Fruit fly (Drosophila melanogaster) whole organism, embryonic: ENCODE measurements around the gene CG13046.

ENCODE experiments used
- Ada2b ChIP-seq: fragments of 200-800 bp; sonication (Bioruptor generic); IDR thresholded peaks from 2 replicates; pipeline ENCODE4 v1.3.6; 2022; ENCODE audit warnings: missing biosample characterization, missing genetic modification characterization
- Bdp1 ChIP-seq: fragments of 200-800 bp; sonication (Bioruptor generic); optimal IDR thresholded peaks from 3 replicates; lab custom pipeline; 2016; ENCODE audit warnings: missing biosample characterization, missing genetic modification characterization
- CG1024 ChIP-seq: fragments of 200-800 bp; sonication (Bioruptor generic); IDR thresholded peaks from 2 replicates; pipeline ENCODE4 v1.3.6; 2022; ENCODE audit warnings: missing biosample characterization, missing genetic modification characterization
- CG10321 ChIP-seq: fragments of 200-800 bp; sonication (Bioruptor generic); IDR thresholded peaks from 2 replicates; pipeline ENCODE4 v1.3.6; 2022; ENCODE audit warnings: missing biosample characterization, missing genetic modification characterization
- CG11504 ChIP-seq: fragments of 200-800 bp; sonication (Bioruptor generic); optimal IDR thresholded peaks from 3 replicates; lab custom pipeline; 2019; ENCODE audit warnings: missing biosample characterization, mild to moderate bottlenecking, missing genetic modification characterization, moderate library complexity
- CG12744 ChIP-seq: fragments of 200-800 bp; sonication (Bioruptor generic); optimal IDR thresholded peaks from 2 replicates; lab custom pipeline; 2016; ENCODE audit warnings: missing biosample characterization, missing genetic modification characterization
- CG15601 ChIP-seq: fragments of 200-800 bp; sonication (Bioruptor generic); optimal IDR thresholded peaks from 3 replicates; lab custom pipeline; 2019; ENCODE audit warnings: missing biosample characterization, mild to moderate bottlenecking, missing genetic modification characterization, moderate library complexity
- CG17359 ChIP-seq: fragments of 200-800 bp; sonication (Bioruptor generic); optimal IDR thresholded peaks from 3 replicates; lab custom pipeline; 2018; ENCODE audit warnings: missing biosample characterization, mild to moderate bottlenecking, missing genetic modification characterization, moderate library complexity
- CG2120 ChIP-seq: fragments of 200-800 bp; sonication (Bioruptor generic); optimal IDR thresholded peaks from 3 replicates; lab custom pipeline; 2016; ENCODE audit warnings: missing biosample characterization, missing genetic modification characterization
- CG2199 ChIP-seq: fragments of 200-800 bp; sonication (Bioruptor generic); IDR thresholded peaks from 3 replicates; pipeline ENCODE4 v1.3.6; 2022; ENCODE audit warnings: missing biosample characterization, missing genetic modification characterization
- CG2678 ChIP-seq: fragments of 200-800 bp; sonication (Bioruptor generic); optimal IDR thresholded peaks from 3 replicates; lab custom pipeline; 2019; ENCODE audit warnings: missing biosample characterization, mild to moderate bottlenecking, missing genetic modification characterization, moderate library complexity
- CG30020 ChIP-seq: fragments of 200-800 bp; optimal IDR thresholded peaks from 2 replicates; lab custom pipeline; 2019; ENCODE audit warnings: missing biosample characterization, mild to moderate bottlenecking, missing genetic modification characterization, moderate library complexity
- CG30431 ChIP-seq: fragments of 200-800 bp; sonication (Bioruptor generic); optimal IDR thresholded peaks from 2 replicates; lab custom pipeline; 2017; ENCODE audit warnings: missing biosample characterization, missing genetic modification characterization
- CG33213 ChIP-seq: fragments of 200-800 bp; sonication (Bioruptor generic); optimal IDR thresholded peaks from 3 replicates; lab custom pipeline; 2016; ENCODE audit warnings: missing biosample characterization, missing genetic modification characterization
- CG3726 ChIP-seq: fragments of 200-800 bp; sonication (Bioruptor generic); IDR thresholded peaks from 3 replicates; pipeline ENCODE4, ENCODE4 v1.3.6; 2022; ENCODE audit warnings: missing biosample characterization, missing genetic modification characterization
- CG4617 ChIP-seq: fragments of 200-800 bp; sonication (Bioruptor generic); optimal IDR thresholded peaks from 3 replicates; lab custom pipeline; 2016; ENCODE audit warnings: missing biosample characterization, missing genetic modification characterization, borderline replicate concordance
- CG6689 ChIP-seq: fragments of 200-800 bp; sonication (Bioruptor generic); IDR thresholded peaks from 2 replicates; pipeline ENCODE4 v1.3.6; 2022; ENCODE audit warnings: missing biosample characterization, missing genetic modification characterization
- CG8478 ChIP-seq: fragments of >200 bp; optimal IDR thresholded peaks from 2 replicates; lab custom pipeline; 2018
- D ChIP-seq, 2 experiments: fragments of 200-800 bp in 1 of 2; fragments of >200 bp in 1 of 2; sonication (Bioruptor generic) in 1 of 2; optimal IDR thresholded peaks; 2 replicates in 1 of 2; 3 replicates in 1 of 2; lab custom pipeline; 2017; ENCODE audit warnings: mild to moderate bottlenecking in 1 of 2, missing biosample characterization in 1 of 2, missing genetic modification characterization in 1 of 2, missing genetic modification reagents in 1 of 2
- Drgx ChIP-seq: fragments of 200-800 bp; sonication (Bioruptor generic); IDR thresholded peaks from 2 replicates; pipeline ENCODE4 v1.3.6; 2022; ENCODE audit warnings: missing biosample characterization, missing genetic modification characterization
- Hr51 ChIP-seq, 2 experiments: fragments of 200-800 bp; sonication (Bioruptor generic); optimal IDR thresholded peaks; 2 replicates in 1 of 2; 3 replicates in 1 of 2; lab custom pipeline; 2016 to 2018; ENCODE audit warnings: missing biosample characterization in 2 of 2, missing genetic modification characterization in 2 of 2, mild to moderate bottlenecking in 1 of 2, moderate library complexity in 1 of 2
- MESR4 ChIP-seq: fragments of 200-800 bp; sonication (Bioruptor generic); optimal IDR thresholded peaks from 2 replicates; lab custom pipeline; 2018; ENCODE audit warnings: missing biosample characterization, mild to moderate bottlenecking, missing genetic modification characterization, moderate library complexity
- Med ChIP-seq: fragments of 200-800 bp; sonication (Bioruptor generic); peaks from one replicate; lab custom pipeline; 2016; ENCODE audit warnings: missing biosample characterization, missing genetic modification characterization, mild to moderate bottlenecking, inconsistent platforms, moderate library complexity
- Mrtf ChIP-seq: fragments of 200-800 bp; sonication (Bioruptor generic); IDR thresholded peaks from 3 replicates; pipeline ENCODE4 v1.3.6; 2022; ENCODE audit warnings: missing biosample characterization, missing genetic modification characterization
- NFAT ChIP-seq: fragments of 200-800 bp; sonication (Bioruptor generic); IDR thresholded peaks from 2 replicates; pipeline ENCODE4 v1.3.6; 2022; ENCODE audit warnings: missing biosample characterization, missing genetic modification characterization
- Pdp1 ChIP-seq, 2 experiments: fragments of 200-800 bp; sonication (Bioruptor generic); optimal IDR thresholded peaks; 3 replicates each; lab custom pipeline; 2016; ENCODE audit warnings: missing biosample characterization in 2 of 2, missing genetic modification characterization in 2 of 2, mild to moderate bottlenecking in 1 of 2, moderate library complexity in 1 of 2
- Sox102F ChIP-seq: fragments of 200-800 bp; sonication (Bioruptor generic); optimal IDR thresholded peaks from 2 replicates; lab custom pipeline; 2018; ENCODE audit warnings: missing biosample characterization, mild to moderate bottlenecking, missing genetic modification characterization, moderate library complexity
- TFAM ChIP-seq: fragments of 200-800 bp; sonication (Bioruptor generic); optimal IDR thresholded peaks from 2 replicates; lab custom pipeline; 2017; ENCODE audit warnings: missing biosample characterization, missing genetic modification characterization, inconsistent platforms
- al ChIP-seq: fragments of 200-800 bp; sonication (Bioruptor generic); IDR thresholded peaks from 2 replicates; pipeline ENCODE4 v1.3.6; 2022; ENCODE audit warnings: missing biosample characterization, missing genetic modification characterization
- az2 ChIP-seq: fragments of 200-800 bp; sonication (Bioruptor generic); optimal IDR thresholded peaks from 3 replicates; lab custom pipeline; 2016; ENCODE audit warnings: missing biosample characterization, missing genetic modification characterization
- fru ChIP-seq: fragments of >200 bp; optimal IDR thresholded peaks from 2 replicates; lab custom pipeline; 2017
- gem ChIP-seq: fragments of 200-800 bp; sonication (Bioruptor generic); optimal IDR thresholded peaks from 2 replicates; lab custom pipeline; 2019; ENCODE audit warnings: missing biosample characterization, mild to moderate bottlenecking, missing genetic modification characterization, moderate library complexity
- kni ChIP-seq: fragments of 200-800 bp; sonication (Bioruptor generic); optimal IDR thresholded peaks from 3 replicates; lab custom pipeline; 2017; ENCODE audit warnings: mild to moderate bottlenecking, missing biosample characterization, missing genetic modification reagents, missing genetic modification characterization
- knrl ChIP-seq: fragments of 200-800 bp; sonication (Bioruptor generic); IDR thresholded peaks from 3 replicates; pipeline ENCODE4 v1.3.6; 2022; ENCODE audit warnings: missing biosample characterization, missing genetic modification characterization; ENCODE audit not compliant: partially characterized antibody
- lilli ChIP-seq: fragments of 200-800 bp; sonication (Bioruptor generic); optimal IDR thresholded peaks from 3 replicates; lab custom pipeline; 2016; ENCODE audit warnings: missing biosample characterization, missing genetic modification characterization
- maf-S ChIP-seq: fragments of 200-800 bp; sonication (Bioruptor generic); optimal IDR thresholded peaks from 2 replicates; lab custom pipeline; 2016; ENCODE audit warnings: missing biosample characterization, missing genetic modification characterization
- oc ChIP-seq: fragments of 200-800 bp; sonication (Bioruptor generic); optimal IDR thresholded peaks from 2 replicates; lab custom pipeline; 2018; ENCODE audit warnings: missing biosample characterization, mild to moderate bottlenecking, missing genetic modification characterization, moderate library complexity
- p53 ChIP-seq: fragments of 200-800 bp; sonication (Bioruptor generic); optimal IDR thresholded peaks from 2 replicates; lab custom pipeline; 2016; ENCODE audit warnings: missing biosample characterization, missing genetic modification characterization
- rib ChIP-seq: fragments of 200-800 bp; sonication (Bioruptor generic); IDR thresholded peaks from 2 replicates; pipeline ENCODE4 v1.3.6; 2022; ENCODE audit warnings: missing biosample characterization, missing genetic modification characterization
- sens-2 ChIP-seq: fragments of 200-800 bp; sonication (Bioruptor generic); IDR thresholded peaks from 2 replicates; pipeline ENCODE4 v1.3.6; 2022; ENCODE audit warnings: missing biosample characterization, missing genetic modification characterization
- tap ChIP-seq: fragments of 200-800 bp; optimal IDR thresholded peaks from 3 replicates; lab custom pipeline; 2019; ENCODE audit warnings: missing biosample characterization, mild to moderate bottlenecking, missing genetic modification characterization, moderate library complexity
- tna ChIP-seq: fragments of 200-800 bp; sonication (Bioruptor generic); IDR thresholded peaks from 2 replicates; pipeline ENCODE4 v1.3.6; 2022; ENCODE audit warnings: missing biosample characterization, missing genetic modification characterization; ENCODE audit not compliant: partially characterized antibody
- unpg ChIP-seq: fragments of 200-800 bp; sonication (Bioruptor generic); optimal IDR thresholded peaks from 3 replicates; lab custom pipeline; 2018; ENCODE audit warnings: missing biosample characterization, mild to moderate bottlenecking, missing genetic modification characterization, moderate library complexity
- zen ChIP-seq: fragments of 200-800 bp; sonication (Bioruptor generic); optimal IDR thresholded peaks from 3 replicates; lab custom pipeline; 2018; ENCODE audit warnings: missing biosample characterization, mild to moderate bottlenecking, missing genetic modification characterization, moderate library complexity
- zfh2 ChIP-seq: fragments of 200-800 bp; sonication (Bioruptor generic); optimal IDR thresholded peaks from 2 replicates; lab custom pipeline; 2016; ENCODE audit warnings: missing biosample characterization, missing genetic modification characterization

Gene CG13046

DNA sequence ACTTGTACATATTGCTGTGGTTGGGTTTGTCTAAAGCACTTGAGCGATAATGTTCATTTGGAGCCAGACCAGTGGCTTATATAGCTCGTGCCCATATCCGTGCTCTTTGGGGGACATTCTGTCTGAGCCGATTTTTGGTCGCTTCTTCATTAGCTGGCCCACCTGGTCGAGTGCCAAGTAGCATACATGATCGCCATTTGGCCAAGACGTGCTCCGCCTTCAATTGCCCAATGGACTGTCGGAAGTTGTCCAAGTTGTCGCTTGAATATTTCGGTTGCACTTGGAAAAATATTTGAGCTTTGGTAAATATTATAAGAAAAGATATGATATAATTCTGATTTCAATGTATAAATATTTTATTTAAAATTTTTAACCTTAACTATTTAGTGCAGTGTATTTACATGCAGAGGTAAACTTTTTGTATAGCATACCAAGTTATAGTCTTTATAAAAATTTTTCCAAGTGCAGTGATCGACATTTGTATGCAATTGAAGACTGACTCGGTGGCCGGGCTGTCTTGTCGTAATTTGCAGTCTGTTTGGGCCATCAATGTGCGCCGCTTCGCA, 2.8 kb downstream of the CG13046 start, which contains the start of gene CG13047 (continued):
- no peak for TF ChIP-seq rib (GFP tag; lab: Robert Waterston, UW)
- peak; percentile 36 for TF ChIP-seq Sox102F (GFP tag; lab: Kevin White, UChicago)
- TF ChIP-seq sens-2 = no peak
- no peak for TF ChIP-seq lilli (GFP tag; lab: Kevin White, UChicago)
- no peak for TF ChIP-seq NFAT (GFP tag; lab: Robert Waterston, UW)
- peak; percentile 29 for TF ChIP-seq gem (tag; lab: Kevin White, UChicago)
- no peak for TF ChIP-seq CG8478
- TF ChIP-seq CG17359 (tag; lab: Kevin White, UChicago) = peak; percentile 5
- TF ChIP-seq fru (lab: Kevin White, UChicago) = no peak
- TF ChIP-seq CG11504 = peak; percentile 55
- no peak for TF ChIP-seq knrl
- no peak for TF ChIP-seq Bdp1 (GFP tag; lab: Kevin White, UChicago)
- TF ChIP-seq D (optimal IDR thresholded peaks at IDR 0.05; lab: Kevin White, UChicago) = no peak
- TF ChIP-seq D (GFP tag; optimal IDR thresholded peaks at IDR 0.05; lab: Kevin White, UChicago) = no peak
- TF ChIP-seq MESR4 (GFP tag; lab: Kevin White, UChicago) = no peak
- TF ChIP-seq CG6689 (GFP tag; lab: Robert Waterston, UW) = no peak
- TF ChIP-seq CG30020 (tag; lab: Kevin White, UChicago) = no peak
- no peak for TF ChIP-seq CG12744 (GFP tag; lab: Kevin White, UChicago)
- peak; percentile 2 for TF ChIP-seq unpg (GFP tag; lab: Kevin White, UChicago)
- peak; percentile 36 for TF ChIP-seq CG2678 (tag; lab: Kevin White, UChicago)
- TF ChIP-seq CG10321 (GFP tag; lab: Robert Waterston, UW) = no peak
- no peak for TF ChIP-seq CG4617 (GFP tag; lab: Kevin White, UChicago)
- TF ChIP-seq CG1024 (GFP tag; lab: Robert Waterston, UW) = no peak
- no peak for TF ChIP-seq kni (GFP tag; lab: Kevin White, UChicago)
- no peak for TF ChIP-seq CG2120
- no peak for TF ChIP-seq tap
- TF ChIP-seq al (GFP tag; lab: Robert Waterston, UW) = no peak
- TF ChIP-seq zen = no peak
- TF ChIP-seq CG30431 (GFP tag; lab: Kevin White, UChicago) = no peak
- no peak for TF ChIP-seq p53
- no peak for TF ChIP-seq Drgx
- no peak for TF ChIP-seq CG3726
- no peak for TF ChIP-seq tna (GFP tag; lab: Robert Waterston, UW)
- TF ChIP-seq az2 (GFP tag; lab: Kevin White, UChicago) = no peak
- TF ChIP-seq Med (GFP tag; lab: Kevin White, UChicago) = no peak
- TF ChIP-seq Hr51 (GFP tag; optimal IDR thresholded peaks at IDR 0.05; lab: Kevin White, UChicago) = peak in 1 of 2 experiments; percentile 54
- TF ChIP-seq, all 482 proteins: peak for 19

DNA sequence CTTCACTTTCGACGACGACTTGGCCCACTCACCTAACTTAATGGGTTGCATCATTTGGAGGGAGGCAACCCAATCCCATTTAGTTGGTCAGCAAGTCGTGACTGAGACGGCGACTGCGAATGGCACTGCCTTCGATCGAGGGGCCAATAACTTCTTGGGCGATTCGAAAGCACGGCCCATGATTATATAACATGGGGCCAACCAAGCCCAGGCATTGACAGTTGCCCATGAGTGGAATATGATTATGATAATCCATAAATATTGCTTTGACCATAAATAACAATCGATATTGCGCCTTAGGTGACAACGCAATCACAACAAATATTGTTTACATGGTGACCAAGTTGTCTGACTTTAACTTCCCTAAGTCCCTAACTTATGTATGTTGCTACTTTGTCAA, 4.4 kb downstream of the CG13046 start, which contains the start of gene CG13048:
Gene CG13048 (minus strand): TSS at position 101 of the 400 bp plus-strand sequence.
- TF ChIP-seq zfh2 (GFP tag; lab: Kevin White, UChicago) = no peak
- no peak for TF ChIP-seq Ada2b
- peak in 1 of 2 experiments; percentile 85 for TF ChIP-seq Pdp1 (GFP tag; optimal IDR thresholded peaks at IDR 0.05; lab: Kevin White, UChicago)
- no peak for TF ChIP-seq CG2199 (GFP tag; lab: Robert Waterston, UW)
- TF ChIP-seq oc (tag; lab: Kevin White, UChicago) = peak; percentile 31
- TF ChIP-seq CG15601 (tag; lab: Kevin White, UChicago) = no peak
- TF ChIP-seq TFAM (GFP tag; lab: Kevin White, UChicago) = no peak
- TF ChIP-seq maf-S (GFP tag; lab: Kevin White, UChicago) = no peak
- TF ChIP-seq CG33213 (GFP tag; lab: Kevin White, UChicago) = no peak
- no peak for TF ChIP-seq Mrtf (GFP tag; lab: Robert Waterston, UW)
